Worm (Caenorhabditis elegans) whole organism, L1 larva: Measurements from ENCODE around the gene F22D3.4.

ENCODE experiments used
- C34B4.2 ChIP-seq: sonication (generic microtip); optimal IDR thresholded peaks from 2 replicates; lab custom pipeline; 2017; ENCODE audit warnings: mild to moderate bottlenecking, missing genetic modification characterization, missing compliant biosample characterization
- ama-1 ChIP-seq: fragments of 150-350 bp; optimal IDR thresholded peaks from 2 replicates; lab custom pipeline; 2014
- blmp-1 ChIP-seq: fragments of 150-350 bp; optimal IDR thresholded peaks from 2 replicates; lab custom pipeline; 2014; ENCODE audit warnings: missing biosample characterization, missing genetic modification characterization
- ceh-63 ChIP-seq: fragments of 200-800 bp; sonication (Bioruptor generic); optimal IDR thresholded peaks from 2 replicates; lab custom pipeline; 2018; ENCODE audit warnings: mild to moderate bottlenecking, missing genetic modification characterization, missing compliant biosample characterization
- ceh-8 ChIP-seq: fragments of 200-800 bp; sonication (Bioruptor generic); optimal IDR thresholded peaks from 2 replicates; lab custom pipeline; 2018; ENCODE audit warnings: mild to moderate bottlenecking, missing genetic modification characterization, moderate library complexity, missing compliant biosample characterization
- ceh-90 ChIP-seq: sonication (generic microtip); optimal IDR thresholded peaks from 2 replicates; lab custom pipeline; 2016; ENCODE audit warnings: missing genetic modification characterization, missing compliant biosample characterization
- dpl-1 ChIP-seq, 3 experiments: fragments of 150-350 bp in 2 of 3; sonication (generic microtip) in 1 of 3; optimal IDR thresholded peaks; 2 replicates each; lab custom pipeline; 2014 to 2017; ENCODE audit warnings: missing biosample characterization in 3 of 3, missing genetic modification characterization in 3 of 3, missing genetic modification reagents in 3 of 3
- efl-1 ChIP-seq, 4 experiments: fragments of 150-350 bp; optimal IDR thresholded peaks in 3 of 4; peaks in 1 of 4; 1 replicate in 1 of 4; 2 replicates in 3 of 4; lab custom pipeline; 2014; ENCODE audit warnings: missing biosample characterization in 2 of 4, missing genetic modification characterization in 2 of 4, missing genetic modification reagents in 2 of 4
- efl-3 ChIP-seq: fragments of 200-800 bp; sonication (Bioruptor generic); optimal IDR thresholded peaks from 2 replicates; lab custom pipeline; 2018; ENCODE audit warnings: mild to moderate bottlenecking, missing genetic modification characterization, missing compliant biosample characterization
- egl-13 ChIP-seq: sonication (generic microtip); optimal IDR thresholded peaks from 2 replicates; lab custom pipeline; 2016; ENCODE audit warnings: missing genotype, missing genetic modification reagents, missing genetic modification characterization, missing compliant biosample characterization
- fkh-10 ChIP-seq: sonication (generic microtip); optimal IDR thresholded peaks from 2 replicates; lab custom pipeline; 2017; ENCODE audit warnings: missing biosample characterization, missing genetic modification reagents, missing genetic modification characterization
- grh-1 ChIP-seq: fragments of 200-800 bp; sonication (Bioruptor generic); IDR thresholded peaks from 2 replicates; pipeline ENCODE4 v1.3.6; 2022; ENCODE audit warnings: missing genetic modification reagents, missing genetic modification characterization, missing compliant biosample characterization
- hlh-17 ChIP-seq: fragments of 200-800 bp; sonication (Bioruptor generic); optimal IDR thresholded peaks from 2 replicates; lab custom pipeline; 2018; ENCODE audit warnings: missing genetic modification characterization, mild to moderate bottlenecking, missing compliant biosample characterization, moderate library complexity, borderline replicate concordance
- hlh-4 ChIP-seq: sonication (generic microtip); optimal IDR thresholded peaks from 2 replicates; lab custom pipeline; 2016; ENCODE audit warnings: mild to moderate bottlenecking, missing genetic modification characterization, missing compliant biosample characterization
- hpl-2 ChIP-seq: fragments of 150-350 bp; optimal IDR thresholded peaks from 2 replicates; lab custom pipeline; 2014; ENCODE audit warnings: missing biosample characterization, missing genetic modification reagents, missing genetic modification characterization
- isw-1 ChIP-seq: fragments of 200-800 bp; sonication (Bioruptor generic); IDR thresholded peaks from 2 replicates; pipeline ENCODE4 v1.3.6; 2022; ENCODE audit warnings: missing genetic modification characterization, missing compliant biosample characterization
- lin-13 ChIP-seq: fragments of 150-350 bp; optimal IDR thresholded peaks from 2 replicates; lab custom pipeline; 2014; ENCODE audit warnings: missing biosample characterization, missing genetic modification reagents, missing genetic modification characterization
- lin-14 ChIP-seq: fragments of 200-800 bp; sonication (Bioruptor generic); optimal IDR thresholded peaks from 2 replicates; lab custom pipeline; 2018; ENCODE audit warnings: mild to moderate bottlenecking, missing genetic modification characterization, moderate library complexity, missing compliant biosample characterization
- lin-15B ChIP-seq: fragments of 150-350 bp; sonication (generic microtip); optimal IDR thresholded peaks from 3 replicates; lab custom pipeline; 2014; ENCODE audit warnings: missing biosample characterization, missing genetic modification characterization
- lin-35 ChIP-seq, 2 experiments: fragments of 150-350 bp; optimal IDR thresholded peaks; 2 replicates each; lab custom pipeline; 2014; ENCODE audit warnings: missing biosample characterization in 2 of 2, missing genetic modification characterization in 2 of 2, missing genetic modification reagents in 2 of 2
- lin-39 ChIP-seq: fragments of 150-350 bp; optimal IDR thresholded peaks from 2 replicates; lab custom pipeline; 2014; ENCODE audit warnings: missing biosample characterization, missing genetic modification reagents, missing genetic modification characterization
- lir-3 ChIP-seq: sonication (generic microtip); optimal IDR thresholded peaks from 2 replicates; lab custom pipeline; 2016; ENCODE audit warnings: mild to moderate bottlenecking, missing genetic modification characterization, moderate library complexity, missing compliant biosample characterization; ENCODE audit not compliant: poor library complexity
- lsy-2 ChIP-seq, 2 experiments: fragments of 150-350 bp; optimal IDR thresholded peaks; 2 replicates each; lab custom pipeline; 2014; ENCODE audit warnings: missing biosample characterization in 2 of 2, missing genetic modification characterization in 2 of 2
- mdl-1 ChIP-seq, 2 experiments: fragments of 150-350 bp; optimal IDR thresholded peaks; 2 replicates each; lab custom pipeline; 2014 to 2017; ENCODE audit warnings: missing biosample characterization in 2 of 2, missing genetic modification characterization in 2 of 2, inconsistent platforms in 1 of 2
- nhr-11 ChIP-seq: fragments of 150-350 bp; optimal IDR thresholded peaks from 2 replicates; lab custom pipeline; 2014; ENCODE audit warnings: missing biosample characterization, missing genetic modification characterization
- nhr-12 ChIP-seq: sonication (generic microtip); optimal IDR thresholded peaks from 2 replicates; lab custom pipeline; 2017; ENCODE audit warnings: missing biosample characterization, missing genetic modification characterization
- nhr-19 ChIP-seq: fragments of 200-800 bp; sonication (Bioruptor generic); conservative IDR thresholded peaks from 2 replicates; pipeline ENCODE4 v1.3.6; 2022; ENCODE audit warnings: missing genetic modification characterization, missing compliant biosample characterization
- nhr-20 ChIP-seq: sonication (generic microtip); optimal IDR thresholded peaks from 2 replicates; lab custom pipeline; 2016; ENCODE audit warnings: mild to moderate bottlenecking, missing genetic modification characterization, missing compliant biosample characterization
- nhr-47 ChIP-seq: sonication (generic microtip); optimal IDR thresholded peaks from 2 replicates; lab custom pipeline; 2016; ENCODE audit warnings: mild to moderate bottlenecking, missing genetic modification characterization, moderate library complexity, missing compliant biosample characterization
- nhr-71 ChIP-seq: sonication (generic microtip); optimal IDR thresholded peaks from 2 replicates; lab custom pipeline; 2016; ENCODE audit warnings: mild to moderate bottlenecking, missing genetic modification characterization, moderate library complexity, missing compliant biosample characterization
- nhr-77 ChIP-seq: fragments of 150-350 bp; optimal IDR thresholded peaks from 2 replicates; lab custom pipeline; 2014; ENCODE audit warnings: missing biosample characterization, missing genetic modification characterization
- nhr-84 ChIP-seq: sonication (generic microtip); optimal IDR thresholded peaks from 2 replicates; lab custom pipeline; 2017; ENCODE audit warnings: missing biosample characterization, missing genetic modification characterization
- pag-3 ChIP-seq: sonication (generic microtip); optimal IDR thresholded peaks from 2 replicates; lab custom pipeline; 2017; ENCODE audit warnings: missing genetic modification characterization, mild to moderate bottlenecking, missing compliant biosample characterization, antibody characterized with exemption, borderline replicate concordance; ENCODE audit not compliant: insufficient read depth
- pax-3 ChIP-seq: fragments of 200-800 bp; sonication (Bioruptor generic); optimal IDR thresholded peaks from 2 replicates; lab custom pipeline; 2018; ENCODE audit warnings: mild to moderate bottlenecking, missing genetic modification characterization, moderate library complexity, missing compliant biosample characterization
- rnt-1 ChIP-seq: sonication (generic microtip); optimal IDR thresholded peaks from 2 replicates; lab custom pipeline; 2016; ENCODE audit warnings: mild to moderate bottlenecking, missing genetic modification characterization, moderate library complexity, missing compliant biosample characterization
- skn-1 ChIP-seq: fragments of 150-350 bp; optimal IDR thresholded peaks from 2 replicates; lab custom pipeline; 2014; ENCODE audit warnings: missing biosample characterization, missing genetic modification characterization
- snpc-4 ChIP-seq: fragments of 150-350 bp; optimal IDR thresholded peaks from 2 replicates; lab custom pipeline; 2014; ENCODE audit warnings: missing biosample characterization, missing genetic modification characterization
- snu-23 ChIP-seq: sonication (generic microtip); optimal IDR thresholded peaks from 2 replicates; lab custom pipeline; 2016; ENCODE audit warnings: missing genetic modification characterization, missing compliant biosample characterization
- sox-4 ChIP-seq: sonication (generic microtip); optimal IDR thresholded peaks from 2 replicates; lab custom pipeline; 2016; ENCODE audit warnings: missing genetic modification characterization, missing compliant biosample characterization
- sptf-1 ChIP-seq: fragments of 150-350 bp; optimal IDR thresholded peaks from 2 replicates; lab custom pipeline; 2014; ENCODE audit warnings: missing biosample characterization, missing genetic modification characterization
- sup-37 ChIP-seq: fragments of 200-800 bp; sonication (Bioruptor generic); optimal IDR thresholded peaks from 2 replicates; lab custom pipeline; 2018; ENCODE audit warnings: mild to moderate bottlenecking, missing genetic modification characterization, missing compliant biosample characterization
- tbx-2 ChIP-seq: sonication (generic microtip); optimal IDR thresholded peaks from 2 replicates; lab custom pipeline; 2016; ENCODE audit warnings: missing genetic modification characterization, missing compliant biosample characterization
- tlp-1 ChIP-seq: fragments of 150-350 bp; optimal IDR thresholded peaks from 2 replicates; lab custom pipeline; 2014; ENCODE audit warnings: missing biosample characterization, missing genetic modification characterization
- unc-130 ChIP-seq: fragments of 150-350 bp; optimal IDR thresholded peaks from 2 replicates; lab custom pipeline; 2017; ENCODE audit warnings: missing biosample characterization, missing genetic modification characterization, inconsistent platforms
- unc-30 ChIP-seq: sonication (generic microtip); optimal IDR thresholded peaks from 2 replicates; lab custom pipeline; 2017; ENCODE audit warnings: missing biosample characterization, missing genetic modification characterization
- unc-86 ChIP-seq: sonication (generic microtip); optimal IDR thresholded peaks from 2 replicates; lab custom pipeline; 2016; ENCODE audit warnings: missing genetic modification characterization, missing compliant biosample characterization
- zip-4 ChIP-seq: fragments of 200-800 bp; sonication (Bioruptor generic); optimal IDR thresholded peaks from 2 replicates; lab custom pipeline; 2018; ENCODE audit warnings: mild to moderate bottlenecking, missing genetic modification characterization, moderate library complexity, missing compliant biosample characterization
- ztf-4 ChIP-seq: fragments of 150-350 bp; optimal IDR thresholded peaks from 2 replicates; lab custom pipeline; 2014; ENCODE audit warnings: missing biosample characterization, missing genetic modification characterization

The F22D3.4 gene

ce11 chrII:6889580-6889922 lies 37.9 kb downstream of the F22D3.4 start:
- peak in 1 of 2 experiments; percentile 35 for TF ChIP-seq lin-35 (GFP tag; optimal IDR thresholded peaks at IDR 0.05; lab: Kevin White, UChicago)
- TF ChIP-seq nhr-20: no peak
- peak; percentile 40 for TF ChIP-seq ama-1 (lab: Kevin White, UChicago)
- no peak for TF ChIP-seq hlh-4 (tag; lab: Kevin White, UChicago)
- TF ChIP-seq sup-37 (GFP tag; lab: Kevin White, UChicago): no peak
- TF ChIP-seq nhr-71 (tag; lab: Kevin White, UChicago): peak; percentile 36
- peak; percentile 24 for TF ChIP-seq nhr-47 (tag; lab: Kevin White, UChicago)
- TF ChIP-seq zip-4 (GFP tag; lab: Kevin White, UChicago): peak; percentile 40

- no peak for TF ChIP-seq hlh-4 (tag; lab: Kevin White, UChicago)
- TF ChIP-seq tlp-1 (tag; lab: Kevin White, UChicago): no peak
- TF ChIP-seq sox-4: no peak
- no peak for TF ChIP-seq lsy-2 (tag; optimal IDR thresholded peaks at IDR 0.05; lab: Kevin White, UChicago)
- no peak for TF ChIP-seq isw-1 (GFP tag; lab: Robert Waterston, UW)
- TF ChIP-seq hlh-17 (GFP tag; lab: Kevin White, UChicago): no peak
- TF ChIP-seq rnt-1 (tag; lab: Kevin White, UChicago): no peak
- TF ChIP-seq efl-3 (GFP tag; lab: Kevin White, UChicago): no peak
- no peak for TF ChIP-seq ceh-8 (GFP tag; lab: Kevin White, UChicago)
- TF ChIP-seq nhr-77 (tag; lab: Kevin White, UChicago): no peak
- TF ChIP-seq lin-13 (GFP tag; lab: Kevin White, UChicago): peak; percentile 17
- TF ChIP-seq snpc-4: no peak
- peak; percentile 57 for TF ChIP-seq hpl-2
- TF ChIP-seq unc-86: no peak
- TF ChIP-seq skn-1 (tag; lab: Kevin White, UChicago): peak; percentile 8
- TF ChIP-seq mdl-1 (tag; optimal IDR thresholded peaks at IDR 0.05; lab: Kevin White, UChicago): no peak
- TF ChIP-seq tbx-2 (tag; lab: Kevin White, UChicago): peak; percentile 23
- TF ChIP-seq nhr-12 (tag; lab: Kevin White, UChicago): no peak
- TF ChIP-seq efl-1 (optimal IDR thresholded peaks at IDR 0.05; lab: Kevin White, UChicago): no peak
- TF ChIP-seq efl-1 (GFP tag; optimal IDR thresholded peaks at IDR 0.05 in 1 of 2; lab: Kevin White, UChicago): peak in 1 of 2 experiments; percentile 90
- no peak; the same call in 1 of the 2 replicates for TF ChIP-seq grh-1 (GFP tag; lab: Robert Waterston, UW)
- TF ChIP-seq sptf-1 (tag; lab: Kevin White, UChicago): no peak
- peak in 1 of 2 experiments; percentile 9 for TF ChIP-seq lin-35 (GFP tag; optimal IDR thresholded peaks at IDR 0.05; lab: Kevin White, UChicago)
- TF ChIP-seq nhr-84 (tag; lab: Kevin White, UChicago): no peak
- TF ChIP-seq ceh-63 (GFP tag; lab: Kevin White, UChicago): no peak
- no peak for TF ChIP-seq lin-39 (tag; lab: Kevin White, UChicago)
- no peak for TF ChIP-seq lin-14 (GFP tag; lab: Kevin White, UChicago)
- no peak for TF ChIP-seq egl-13 (tag; lab: Kevin White, UChicago)
- no peak for TF ChIP-seq pag-3 (tag; lab: Kevin White, UChicago)
- TF ChIP-seq unc-130 (tag; lab: Kevin White, UChicago): no peak
- TF ChIP-seq lir-3 (tag; lab: Kevin White, UChicago): peak; percentile 9
- TF ChIP-seq nhr-11 (tag; lab: Kevin White, UChicago): no peak
- TF ChIP-seq C34B4.2 (tag; lab: Kevin White, UChicago): no peak
- peak; percentile 11 for TF ChIP-seq nhr-20
- TF ChIP-seq ztf-4: peak; percentile 39
- TF ChIP-seq blmp-1 (tag; lab: Kevin White, UChicago): no peak
- TF ChIP-seq snu-23 (GFP tag; lab: Kevin White, UChicago): no peak
- TF ChIP-seq dpl-1 (GFP tag; optimal IDR thresholded peaks at IDR 0.05; lab: Kevin White, UChicago): no peak
- no peak for TF ChIP-seq lin-15B (tag; lab: Kevin White, UChicago)
- TF ChIP-seq unc-30 (tag; lab: Kevin White, UChicago): no peak
- no peak for TF ChIP-seq fkh-10 (GFP tag; lab: Kevin White, UChicago)
- TF ChIP-seq nhr-19 (GFP tag; lab: Robert Waterston, UW): no peak
- TF ChIP-seq ceh-90 (tag; lab: Kevin White, UChicago): no peak
- TF ChIP-seq pax-3 (tag; lab: Kevin White, UChicago): no peak
Observed at ce11 chrII:6888661-6889579, 38.5 kb downstream of the F22D3.4 start.
